Worm (Caenorhabditis elegans) whole organism, L1 larva: ENCODE data around the gene ttr-15.

ENCODE experiments used
- C04F5.9 ChIP-seq: sonication (generic microtip); optimal IDR thresholded peaks from 2 replicates; lab custom pipeline; 2016; ENCODE audit warnings: missing genetic modification characterization, missing compliant biosample characterization
- F16B12.6 ChIP-seq: fragments of 150-350 bp; optimal IDR thresholded peaks from 2 replicates; lab custom pipeline; 2014; ENCODE audit warnings: missing biosample characterization, missing genetic modification characterization
- Y116A8C.19 ChIP-seq: sonication (generic microtip); optimal IDR thresholded peaks from 2 replicates; lab custom pipeline; 2016; ENCODE audit warnings: missing compliant biosample characterization, missing genetic modification characterization, borderline replicate concordance
- ama-1 ChIP-seq: fragments of 150-350 bp; optimal IDR thresholded peaks from 2 replicates; lab custom pipeline; 2014
- ceh-82 ChIP-seq, 3 experiments: fragments of 150-350 bp in 1 of 3; sonication (generic microtip) in 2 of 3; optimal IDR thresholded peaks; 2 replicates each; lab custom pipeline; 2014 to 2017; ENCODE audit warnings: missing biosample characterization in 3 of 3, missing genetic modification characterization in 3 of 3
- ces-1 ChIP-seq: fragments of 150-350 bp; optimal IDR thresholded peaks from 2 replicates; lab custom pipeline; 2014; ENCODE audit warnings: missing biosample characterization, missing genetic modification reagents, missing genetic modification characterization
- dsc-1 ChIP-seq: sonication (generic microtip); optimal IDR thresholded peaks from 2 replicates; lab custom pipeline; 2016; ENCODE audit warnings: mild to moderate bottlenecking, missing genetic modification characterization, missing compliant biosample characterization
- efl-1 ChIP-seq, 4 experiments: fragments of 150-350 bp; optimal IDR thresholded peaks in 3 of 4; peaks in 1 of 4; 1 replicate in 1 of 4; 2 replicates in 3 of 4; lab custom pipeline; 2014; ENCODE audit warnings: missing biosample characterization in 2 of 4, missing genetic modification characterization in 2 of 4, missing genetic modification reagents in 2 of 4
- efl-3 ChIP-seq: fragments of 200-800 bp; sonication (Bioruptor generic); optimal IDR thresholded peaks from 2 replicates; lab custom pipeline; 2018; ENCODE audit warnings: mild to moderate bottlenecking, missing genetic modification characterization, missing compliant biosample characterization
- egl-13 ChIP-seq: sonication (generic microtip); optimal IDR thresholded peaks from 2 replicates; lab custom pipeline; 2016; ENCODE audit warnings: missing genotype, missing genetic modification reagents, missing genetic modification characterization, missing compliant biosample characterization
- egl-27 ChIP-seq, 2 experiments: fragments of 150-350 bp in 1 of 2; sonication (generic microtip); optimal IDR thresholded peaks; 3 replicates each; lab custom pipeline; 2017 to 2018; ENCODE audit warnings: missing biosample characterization in 2 of 2, missing genetic modification characterization in 2 of 2, missing genetic modification reagents in 2 of 2
- fkh-4 ChIP-seq: sonication (generic microtip); optimal IDR thresholded peaks from 2 replicates; lab custom pipeline; 2016; ENCODE audit warnings: missing compliant biosample characterization, missing genetic modification characterization, borderline replicate concordance
- fkh-8 ChIP-seq: sonication (generic microtip); optimal IDR thresholded peaks from 2 replicates; lab custom pipeline; 2016; ENCODE audit warnings: mild to moderate bottlenecking, missing genetic modification characterization, missing compliant biosample characterization
- fos-1 ChIP-seq: fragments of 150-350 bp; optimal IDR thresholded peaks from 2 replicates; lab custom pipeline; 2014; ENCODE audit warnings: missing biosample characterization, missing genetic modification characterization
- grh-1 ChIP-seq: fragments of 200-800 bp; sonication (Bioruptor generic); IDR thresholded peaks from 2 replicates; pipeline ENCODE4 v1.3.6; 2022; ENCODE audit warnings: missing genetic modification reagents, missing genetic modification characterization, missing compliant biosample characterization
- hlh-17 ChIP-seq: fragments of 200-800 bp; sonication (Bioruptor generic); optimal IDR thresholded peaks from 2 replicates; lab custom pipeline; 2018; ENCODE audit warnings: missing genetic modification characterization, mild to moderate bottlenecking, missing compliant biosample characterization, moderate library complexity, borderline replicate concordance
- hlh-4 ChIP-seq: sonication (generic microtip); optimal IDR thresholded peaks from 2 replicates; lab custom pipeline; 2016; ENCODE audit warnings: mild to moderate bottlenecking, missing genetic modification characterization, missing compliant biosample characterization
- hpl-2 ChIP-seq: fragments of 150-350 bp; optimal IDR thresholded peaks from 2 replicates; lab custom pipeline; 2014; ENCODE audit warnings: missing biosample characterization, missing genetic modification reagents, missing genetic modification characterization
- irx-1 ChIP-seq: sonication (generic microtip); optimal IDR thresholded peaks from 2 replicates; lab custom pipeline; 2016; ENCODE audit warnings: missing genetic modification characterization, missing compliant biosample characterization
- jun-1 ChIP-seq: fragments of 150-350 bp; optimal IDR thresholded peaks from 2 replicates; lab custom pipeline; 2014; ENCODE audit warnings: missing biosample characterization, missing genetic modification reagents, missing genetic modification characterization
- lin-13 ChIP-seq: fragments of 150-350 bp; optimal IDR thresholded peaks from 2 replicates; lab custom pipeline; 2014; ENCODE audit warnings: missing biosample characterization, missing genetic modification reagents, missing genetic modification characterization
- lin-14 ChIP-seq: fragments of 200-800 bp; sonication (Bioruptor generic); optimal IDR thresholded peaks from 2 replicates; lab custom pipeline; 2018; ENCODE audit warnings: mild to moderate bottlenecking, missing genetic modification characterization, moderate library complexity, missing compliant biosample characterization
- lin-15B ChIP-seq: fragments of 150-350 bp; sonication (generic microtip); optimal IDR thresholded peaks from 3 replicates; lab custom pipeline; 2014; ENCODE audit warnings: missing biosample characterization, missing genetic modification characterization
- lin-35 ChIP-seq, 2 experiments: fragments of 150-350 bp; optimal IDR thresholded peaks; 2 replicates each; lab custom pipeline; 2014; ENCODE audit warnings: missing biosample characterization in 2 of 2, missing genetic modification characterization in 2 of 2, missing genetic modification reagents in 2 of 2
- lsy-2 ChIP-seq, 2 experiments: fragments of 150-350 bp; optimal IDR thresholded peaks; 2 replicates each; lab custom pipeline; 2014; ENCODE audit warnings: missing biosample characterization in 2 of 2, missing genetic modification characterization in 2 of 2
- mab-9 ChIP-seq: fragments of 200-800 bp; sonication (Bioruptor generic); IDR thresholded peaks from 2 replicates; pipeline ENCODE4 v1.3.6; 2022; ENCODE audit warnings: missing genetic modification reagents, missing genetic modification characterization, missing compliant biosample characterization
- mdl-1 ChIP-seq, 2 experiments: fragments of 150-350 bp; optimal IDR thresholded peaks; 2 replicates each; lab custom pipeline; 2014 to 2017; ENCODE audit warnings: missing biosample characterization in 2 of 2, missing genetic modification characterization in 2 of 2, inconsistent platforms in 1 of 2
- mef-2 ChIP-seq: fragments of 150-350 bp; optimal IDR thresholded peaks from 2 replicates; lab custom pipeline; 2014; ENCODE audit warnings: missing biosample characterization, missing genetic modification characterization
- mep-1 ChIP-seq: fragments of 150-350 bp; optimal IDR thresholded peaks from 2 replicates; lab custom pipeline; 2014; ENCODE audit warnings: missing biosample characterization, missing genetic modification characterization
- nhr-12 ChIP-seq: sonication (generic microtip); optimal IDR thresholded peaks from 2 replicates; lab custom pipeline; 2017; ENCODE audit warnings: missing biosample characterization, missing genetic modification characterization
- nhr-20 ChIP-seq: sonication (generic microtip); optimal IDR thresholded peaks from 2 replicates; lab custom pipeline; 2016; ENCODE audit warnings: mild to moderate bottlenecking, missing genetic modification characterization, missing compliant biosample characterization
- nhr-28 ChIP-seq: fragments of 150-350 bp; optimal IDR thresholded peaks from 2 replicates; lab custom pipeline; 2014; ENCODE audit warnings: missing biosample characterization, missing genetic modification characterization
- nhr-47 ChIP-seq: sonication (generic microtip); optimal IDR thresholded peaks from 2 replicates; lab custom pipeline; 2016; ENCODE audit warnings: mild to moderate bottlenecking, missing genetic modification characterization, moderate library complexity, missing compliant biosample characterization
- nhr-71 ChIP-seq: sonication (generic microtip); optimal IDR thresholded peaks from 2 replicates; lab custom pipeline; 2016; ENCODE audit warnings: mild to moderate bottlenecking, missing genetic modification characterization, moderate library complexity, missing compliant biosample characterization
- nhr-77 ChIP-seq: fragments of 150-350 bp; optimal IDR thresholded peaks from 2 replicates; lab custom pipeline; 2014; ENCODE audit warnings: missing biosample characterization, missing genetic modification characterization
- pax-3 ChIP-seq: fragments of 200-800 bp; sonication (Bioruptor generic); optimal IDR thresholded peaks from 2 replicates; lab custom pipeline; 2018; ENCODE audit warnings: mild to moderate bottlenecking, missing genetic modification characterization, moderate library complexity, missing compliant biosample characterization
- skn-1 ChIP-seq: fragments of 150-350 bp; optimal IDR thresholded peaks from 2 replicates; lab custom pipeline; 2014; ENCODE audit warnings: missing biosample characterization, missing genetic modification characterization
- snpc-4 ChIP-seq: fragments of 150-350 bp; optimal IDR thresholded peaks from 2 replicates; lab custom pipeline; 2014; ENCODE audit warnings: missing biosample characterization, missing genetic modification characterization
- sox-4 ChIP-seq: sonication (generic microtip); optimal IDR thresholded peaks from 2 replicates; lab custom pipeline; 2016; ENCODE audit warnings: missing genetic modification characterization, missing compliant biosample characterization
- sup-37 ChIP-seq: fragments of 200-800 bp; sonication (Bioruptor generic); optimal IDR thresholded peaks from 2 replicates; lab custom pipeline; 2018; ENCODE audit warnings: mild to moderate bottlenecking, missing genetic modification characterization, missing compliant biosample characterization
- swsn-7 ChIP-seq: sonication (generic microtip); optimal IDR thresholded peaks from 2 replicates; lab custom pipeline; 2016; ENCODE audit warnings: missing genetic modification characterization, missing compliant biosample characterization
- unc-130 ChIP-seq: fragments of 150-350 bp; optimal IDR thresholded peaks from 2 replicates; lab custom pipeline; 2017; ENCODE audit warnings: missing biosample characterization, missing genetic modification characterization, inconsistent platforms
- unc-30 ChIP-seq: sonication (generic microtip); optimal IDR thresholded peaks from 2 replicates; lab custom pipeline; 2017; ENCODE audit warnings: missing biosample characterization, missing genetic modification characterization
- unc-86 ChIP-seq: sonication (generic microtip); optimal IDR thresholded peaks from 2 replicates; lab custom pipeline; 2016; ENCODE audit warnings: missing genetic modification characterization, missing compliant biosample characterization
- unc-98 ChIP-seq: fragments of 200-800 bp; sonication (Bioruptor generic); IDR thresholded peaks from 2 replicates; pipeline ENCODE4 v1.3.6; 2022; ENCODE audit warnings: missing genetic modification characterization, missing compliant biosample characterization
- vab-15 ChIP-seq: sonication (generic microtip); optimal IDR thresholded peaks from 2 replicates; lab custom pipeline; 2017; ENCODE audit warnings: missing genotype, mild to moderate bottlenecking, missing genetic modification characterization, missing compliant biosample characterization
- xbp-1 ChIP-seq: sonication (generic microtip); optimal IDR thresholded peaks from 2 replicates; lab custom pipeline; 2016; ENCODE audit warnings: missing genetic modification characterization, missing compliant biosample characterization
- ztf-11 ChIP-seq, 2 experiments: sonication (generic microtip); optimal IDR thresholded peaks; 2 replicates each; lab custom pipeline; 2016 to 2017; ENCODE audit warnings: missing genetic modification characterization in 2 of 2, missing biosample characterization in 1 of 2, missing compliant biosample characterization in 1 of 2
- ztf-4 ChIP-seq: fragments of 150-350 bp; optimal IDR thresholded peaks from 2 replicates; lab custom pipeline; 2014; ENCODE audit warnings: missing biosample characterization, missing genetic modification characterization

Gene ttr-15

ce11 chrIII:10362920-10363319 is 25.3 kb downstream of the ttr-15 start:
- TF ChIP-seq fkh-4 (tag; lab: Kevin White, UChicago) (no peak), hlh-17 (GFP tag; lab: Kevin White, UChicago) (no peak), sup-37 (GFP tag; lab: Kevin White, UChicago) (no peak), dsc-1 (tag; lab: Kevin White, UChicago) (peak; percentile 64), xbp-1 (tag; lab: Kevin White, UChicago) (no peak), snpc-4 (tag; lab: Kevin White, UChicago) (no peak), ces-1 (GFP tag; lab: Kevin White, UChicago) (no peak), nhr-12 (tag; lab: Kevin White, UChicago) (no peak), unc-86 (tag; lab: Kevin White, UChicago) (no peak), egl-27 (tag; optimal IDR thresholded peaks at IDR 0.05; lab: Kevin White, UChicago) (no peak), ama-1 (lab: Kevin White, UChicago) (no peak), irx-1 (no peak), nhr-28 (tag; lab: Kevin White, UChicago) (no peak), unc-30 (no peak), lin-13 (GFP tag; lab: Kevin White, UChicago) (no peak), nhr-20 (no peak), mab-9 (no peak), F16B12.6 (tag; lab: Kevin White, UChicago) (no peak), efl-3 (GFP tag; lab: Kevin White, UChicago) (no peak), fkh-8 (tag; lab: Kevin White, UChicago) (peak; percentile 60), grh-1 (no peak), sox-4 (tag; lab: Kevin White, UChicago) (no peak), pax-3 (peak; percentile 12), nhr-71 (tag; lab: Kevin White, UChicago) (no peak), lin-35 (GFP tag; optimal IDR thresholded peaks at IDR 0.05; lab: Kevin White, UChicago) (no peak), mef-2 (no peak), lsy-2 (tag; optimal IDR thresholded peaks at IDR 0.05; lab: Kevin White, UChicago) (peak in 1 of 2 experiments; percentile 29), unc-130 (no peak), ztf-4 (tag; lab: Kevin White, UChicago) (no peak), vab-15 (tag; lab: Kevin White, UChicago) (no peak), ztf-11 (tag; optimal IDR thresholded peaks at IDR 0.05; lab: Kevin White, UChicago) (no peak), nhr-77 (tag; lab: Kevin White, UChicago) (no peak), jun-1 (tag; lab: Kevin White, UChicago) (no peak), C04F5.9 (tag; lab: Kevin White, UChicago) (no peak)

- no peak for TF ChIP-seq nhr-20
- no peak for TF ChIP-seq mef-2
- TF ChIP-seq fos-1, result no peak
- TF ChIP-seq nhr-12 (tag; lab: Kevin White, UChicago), result no peak
- no peak for TF ChIP-seq lin-15B (tag; lab: Kevin White, UChicago)
- no peak for TF ChIP-seq irx-1
- no peak for TF ChIP-seq snpc-4 (tag; lab: Kevin White, UChicago)
- no peak for TF ChIP-seq hlh-17 (GFP tag; lab: Kevin White, UChicago)
- no peak for TF ChIP-seq egl-13 (tag; lab: Kevin White, UChicago)
- TF ChIP-seq hpl-2 (GFP tag; lab: Kevin White, UChicago), result no peak
- no peak for TF ChIP-seq sup-37 (GFP tag; lab: Kevin White, UChicago)
These were observed 27.0 kb downstream of the ttr-15 start, which contains the start of gene tbc-8 for ce11 chrIII:10364656-10365055. tbc-8 (plus strand) TSS chrIII:10364956.

ce11 chrIII:10367355-10367909 is 29.8 kb downstream of the ttr-15 start:
- TF ChIP-seq lin-14 (GFP tag; lab: Kevin White, UChicago), result peak; percentile 58
- no peak for TF ChIP-seq sox-4 (tag; lab: Kevin White, UChicago)
- no peak for TF ChIP-seq Y116A8C.19 (tag; lab: Kevin White, UChicago)
- TF ChIP-seq lsy-2 (tag; optimal IDR thresholded peaks at IDR 0.05; lab: Kevin White, UChicago), result peak in 1 of 2 experiments; percentile 26
- TF ChIP-seq swsn-7, result peak; percentile 11
- peak in 1 of 3 experiments; percentile 40 for TF ChIP-seq ceh-82 (tag; optimal IDR thresholded peaks at IDR 0.05; lab: Kevin White, UChicago)
- no peak for TF ChIP-seq efl-1 (optimal IDR thresholded peaks at IDR 0.05; lab: Kevin White, UChicago)
- peak in 1 of 2 experiments; percentile 85 for TF ChIP-seq efl-1 (GFP tag; optimal IDR thresholded peaks at IDR 0.05 in 1 of 2; lab: Kevin White, UChicago)
- no peak for TF ChIP-seq unc-98 (GFP tag; lab: Robert Waterston, UW)
- TF ChIP-seq mep-1 (tag; lab: Kevin White, UChicago), result peak; percentile 11
- TF ChIP-seq nhr-47 (tag; lab: Kevin White, UChicago), result peak; percentile 30
- TF ChIP-seq unc-86 (tag; lab: Kevin White, UChicago), result peak; percentile 6
- TF ChIP-seq lin-15B (tag; lab: Kevin White, UChicago), result no peak
- peak; percentile 27 for TF ChIP-seq egl-13 (tag; lab: Kevin White, UChicago)
- TF ChIP-seq skn-1 (tag; lab: Kevin White, UChicago), result no peak
- TF ChIP-seq hlh-4 (tag; lab: Kevin White, UChicago), result no peak
- TF ChIP-seq unc-130, result no peak
- no peak for TF ChIP-seq mdl-1 (tag; optimal IDR thresholded peaks at IDR 0.05; lab: Kevin White, UChicago)
- TF ChIP-seq fkh-8 (tag; lab: Kevin White, UChicago), result peak; percentile 69
